Worm (Caenorhabditis elegans) whole organism, early embryonic: ENCODE measurements around the gene str-156.

Experiments used
- B0310.2 ChIP-seq: sonication (generic microtip); optimal IDR thresholded peaks from 2 replicates; lab custom pipeline; 2016; ENCODE audit warnings: mild to moderate bottlenecking, missing genetic modification characterization, missing compliant biosample characterization
- F13C5.2 ChIP-seq: sonication (generic microtip); optimal IDR thresholded peaks from 2 replicates; lab custom pipeline; 2017; ENCODE audit warnings: mild to moderate bottlenecking, missing genetic modification characterization, inconsistent platforms, missing compliant biosample characterization
- ama-1 ChIP-seq: fragments of 150-350 bp; optimal IDR thresholded peaks from 2 replicates; lab custom pipeline; 2014
- ceh-36 ChIP-seq: sonication (generic microtip); optimal IDR thresholded peaks from 2 replicates; lab custom pipeline; 2016; ENCODE audit warnings: missing genetic modification characterization, inconsistent platforms, missing compliant biosample characterization
- hmbx-1 ChIP-seq: sonication (generic microtip); optimal IDR thresholded peaks from 2 replicates; lab custom pipeline; 2016; ENCODE audit warnings: mild to moderate bottlenecking, missing genetic modification characterization, missing compliant biosample characterization
- pes-1 ChIP-seq: fragments of 200-800 bp; sonication (Bioruptor generic); IDR thresholded peaks from 2 replicates; pipeline ENCODE4 v1.3.6; 2022; ENCODE audit warnings: missing genetic modification reagents, missing genetic modification characterization, missing compliant biosample characterization
- sea-1 ChIP-seq: fragments of 200-800 bp; sonication (Bioruptor generic); conservative IDR thresholded peaks from 2 replicates; pipeline ENCODE4 v1.3.6; 2022; ENCODE audit warnings: missing genetic modification characterization, missing compliant biosample characterization
- tbx-37 ChIP-seq: fragments of 200-800 bp; sonication (Bioruptor generic); conservative IDR thresholded peaks from 2 replicates; pipeline ENCODE4 v1.3.6; 2022; ENCODE audit warnings: missing genetic modification reagents, missing genetic modification characterization, missing compliant biosample characterization

ce11 chrIV:4880634-4881033 is 32.6 kb upstream of the str-156 start:
- TF ChIP-seq F13C5.2 (tag; lab: Kevin White, UChicago) = peak; percentile 8
- no peak for TF ChIP-seq hmbx-1 (tag; lab: Kevin White, UChicago)
- no peak for TF ChIP-seq ceh-36 (tag; lab: Kevin White, UChicago)
- TF ChIP-seq pes-1 (GFP tag; lab: Robert Waterston, UW) = no peak; the same call in 1 of the 2 replicates
- no peak for TF ChIP-seq B0310.2 (tag; lab: Kevin White, UChicago)
- no peak for TF ChIP-seq sea-1 (GFP tag; lab: Robert Waterston, UW)
- TF ChIP-seq ama-1 (lab: Kevin White, UChicago) = peak; percentile 50
- TF ChIP-seq tbx-37 = no peak
